Fruit fly (Drosophila melanogaster) whole organism, wandering third instar larva: ENCODE data around the gene CG4558.

Experiments used
- Abd-B ChIP-seq: fragments of >200 bp; optimal IDR thresholded peaks from 2 replicates; lab custom pipeline; 2017; ENCODE audit warnings: missing biosample characterization, missing genetic modification characterization
- CG32264 ChIP-seq: fragments of 200-800 bp; sonication (Bioruptor generic); optimal IDR thresholded peaks from 2 replicates; lab custom pipeline; 2016; ENCODE audit warnings: missing biosample characterization, missing genetic modification characterization
- CG9705 ChIP-seq: fragments of 200-800 bp; sonication (Bioruptor generic); optimal IDR thresholded peaks from 2 replicates; lab custom pipeline; 2018; ENCODE audit warnings: missing biosample characterization, mild to moderate bottlenecking, missing genetic modification characterization
- CrebA ChIP-seq: fragments of 200-800 bp; sonication (Bioruptor generic); optimal IDR thresholded peaks from 2 replicates; lab custom pipeline; 2016; ENCODE audit warnings: missing biosample characterization, mild to moderate bottlenecking, missing genetic modification characterization, borderline replicate concordance
- Dfd ChIP-seq: fragments of >200 bp; optimal IDR thresholded peaks from 2 replicates; lab custom pipeline; 2017; ENCODE audit warnings: missing biosample characterization, missing genetic modification characterization
- Dif ChIP-seq: fragments of 200-275, 200-300 bp; sonication (Bioruptor generic); optimal IDR thresholded peaks from 2 replicates; lab custom pipeline; 2018; ENCODE audit warnings: missing biosample characterization, missing genetic modification characterization; ENCODE audit not compliant: partially characterized antibody
- GATAd ChIP-seq: sonication (Bioruptor generic); optimal IDR thresholded peaks from 2 replicates; lab custom pipeline; 2016; ENCODE audit warnings: missing biosample characterization, missing genetic modification characterization
- HLH106 ChIP-seq: fragments of 200-800 bp; optimal IDR thresholded peaks from 3 replicates; lab custom pipeline; 2019; ENCODE audit warnings: missing biosample characterization, mild to moderate bottlenecking, missing genetic modification characterization, moderate library complexity
- Hnf4 ChIP-seq: fragments of 200-800 bp; sonication (Bioruptor generic); optimal IDR thresholded peaks from 2 replicates; lab custom pipeline; 2016; ENCODE audit warnings: missing biosample characterization, mild to moderate bottlenecking, missing genetic modification characterization
- Hr78 ChIP-seq: fragments of >200 bp; optimal IDR thresholded peaks from 2 replicates; lab custom pipeline; 2017; ENCODE audit warnings: missing biosample characterization, missing genetic modification characterization
- Hr83 ChIP-seq: fragments of 200-300 bp; sonication (Bioruptor generic); optimal IDR thresholded peaks from 2 replicates; lab custom pipeline; 2016; ENCODE audit warnings: missing biosample characterization, mild to moderate bottlenecking, missing genetic modification characterization, moderate library complexity; ENCODE audit not compliant: poor library complexity, severe bottlenecking
- Jra ChIP-seq: sonication (Bioruptor generic); optimal IDR thresholded peaks from 2 replicates; lab custom pipeline; 2016; ENCODE audit warnings: missing biosample characterization, missing genetic modification characterization
- Mio ChIP-seq: sonication (Bioruptor generic); optimal IDR thresholded peaks from 2 replicates; lab custom pipeline; 2016; ENCODE audit warnings: missing biosample characterization, missing genetic modification characterization
- Myc ChIP-seq: fragments of >200 bp; optimal IDR thresholded peaks from 2 replicates; lab custom pipeline; 2017
- N ChIP-seq: fragments of >200 bp; optimal IDR thresholded peaks from 2 replicates; lab custom pipeline; 2018; ENCODE audit warnings: missing biosample characterization, missing external identifiers, missing genetic modification characterization
- OdsH ChIP-seq: fragments of 200-800 bp; sonication (Bioruptor generic); optimal IDR thresholded peaks from 2 replicates; lab custom pipeline; 2016; ENCODE audit warnings: missing biosample characterization, mild to moderate bottlenecking, missing genetic modification characterization
- Rel ChIP-seq, 2 experiments: fragments of 200-800 bp; sonication (Bioruptor generic) in 1 of 2; optimal IDR thresholded peaks; 2 replicates in 1 of 2; 3 replicates in 1 of 2; lab custom pipeline; 2016 to 2019; ENCODE audit warnings: mild to moderate bottlenecking in 2 of 2, missing biosample characterization in 2 of 2, missing genetic modification characterization in 2 of 2, moderate library complexity in 1 of 2
- Sp1 ChIP-seq: fragments of 200-800 bp; sonication (Bioruptor generic); optimal IDR thresholded peaks from 3 replicates; lab custom pipeline; 2019; ENCODE audit warnings: missing biosample characterization, mild to moderate bottlenecking, missing genetic modification characterization, moderate library complexity
- Vsx2 ChIP-seq: fragments of 200-300, 225-300 bp; sonication (Bioruptor generic); optimal IDR thresholded peaks from 2 replicates; lab custom pipeline; 2018; ENCODE audit warnings: missing biosample characterization, missing genetic modification characterization; ENCODE audit not compliant: partially characterized antibody
- br ChIP-seq: fragments of 200-800 bp; sonication (Bioruptor generic); optimal IDR thresholded peaks from 2 replicates; lab custom pipeline; 2016; ENCODE audit warnings: missing biosample characterization, missing genetic modification characterization
- brk ChIP-seq: fragments of 200-800 bp; sonication (Bioruptor generic); optimal IDR thresholded peaks from 2 replicates; lab custom pipeline; 2016; ENCODE audit warnings: missing biosample characterization, mild to moderate bottlenecking, missing genetic modification characterization
- dl ChIP-seq, 2 experiments: fragments of 175-275, 200-275 bp in 1 of 2; fragments of 200-275 bp in 1 of 2; sonication (Bioruptor generic); optimal IDR thresholded peaks; lab custom pipeline; 2018; ENCODE audit warnings: mild to moderate bottlenecking in 2 of 2, missing biosample characterization in 2 of 2, missing genetic modification characterization in 2 of 2, moderate library complexity in 2 of 2; ENCODE audit not compliant: partially characterized antibody in 2 of 2, insufficient read depth in 1 of 2
- dmrt93B ChIP-seq: fragments of 200-800 bp; sonication (Bioruptor generic); optimal IDR thresholded peaks from 2 replicates; lab custom pipeline; 2018; ENCODE audit warnings: missing biosample characterization, mild to moderate bottlenecking, missing genetic modification characterization
- dsf ChIP-seq: sonication (Bioruptor generic); optimal IDR thresholded peaks from 2 replicates; lab custom pipeline; 2016; ENCODE audit warnings: missing biosample characterization, missing genetic modification characterization, borderline replicate concordance
- ey ChIP-seq: fragments of 200-800 bp; sonication (Bioruptor generic); optimal IDR thresholded peaks from 2 replicates; lab custom pipeline; 2016; ENCODE audit warnings: missing biosample characterization, missing genetic modification characterization
- foxo ChIP-seq, 2 experiments: fragments of 200-800 bp; sonication (Bioruptor generic); optimal IDR thresholded peaks; 2 replicates in 1 of 2; 3 replicates in 1 of 2; lab custom pipeline; 2016 to 2017; ENCODE audit warnings: missing biosample characterization in 2 of 2, missing genetic modification characterization in 2 of 2
- fru ChIP-seq: fragments of 200-800 bp; sonication (Bioruptor generic); optimal IDR thresholded peaks from 3 replicates; lab custom pipeline; 2016; ENCODE audit warnings: missing biosample characterization, mild to moderate bottlenecking, missing genetic modification characterization
- h ChIP-seq: fragments of 200-800 bp; sonication (Bioruptor generic); optimal IDR thresholded peaks from 3 replicates; lab custom pipeline; 2016; ENCODE audit warnings: missing biosample characterization, mild to moderate bottlenecking, missing genetic modification characterization
- jim ChIP-seq: fragments of 175-275, 200-325 bp; sonication (Bioruptor generic); optimal IDR thresholded peaks from 2 replicates; lab custom pipeline; 2016; ENCODE audit warnings: missing biosample characterization, mild to moderate bottlenecking, missing genetic modification characterization
- lola ChIP-seq: fragments of >200 bp; optimal IDR thresholded peaks from 2 replicates; lab custom pipeline; 2017; ENCODE audit warnings: missing biosample characterization, missing genetic modification characterization
- pan ChIP-seq: fragments of >200 bp; optimal IDR thresholded peaks from 2 replicates; lab custom pipeline; 2017
- psq ChIP-seq: fragments of 200-800 bp; sonication (Bioruptor generic); optimal IDR thresholded peaks from 3 replicates; lab custom pipeline; 2017; ENCODE audit warnings: missing biosample characterization, mild to moderate bottlenecking, missing genetic modification characterization, moderate library complexity
- rgr ChIP-seq: fragments of 200-800 bp; sonication (Bioruptor generic); optimal IDR thresholded peaks from 3 replicates; lab custom pipeline; 2016; ENCODE audit warnings: missing biosample characterization, mild to moderate bottlenecking, missing genetic modification characterization
- sage ChIP-seq: fragments of 200-800 bp; sonication (Bioruptor generic); optimal IDR thresholded peaks from 2 replicates; lab custom pipeline; 2016; ENCODE audit warnings: missing biosample characterization, mild to moderate bottlenecking, missing genetic modification characterization
- sv ChIP-seq: fragments of 200-800 bp; sonication (Bioruptor generic); optimal IDR thresholded peaks from 3 replicates; lab custom pipeline; 2016; ENCODE audit warnings: missing biosample characterization, missing genetic modification characterization
- tai ChIP-seq: sonication (Bioruptor generic); optimal IDR thresholded peaks from 2 replicates; lab custom pipeline; 2016; ENCODE audit warnings: missing biosample characterization, missing genetic modification characterization
- usp ChIP-seq: fragments of >200 bp; optimal IDR thresholded peaks from 2 replicates; lab custom pipeline; 2017; ENCODE audit warnings: missing biosample characterization, missing genetic modification characterization

Gene CG4558

dm6 chrX:6861523-6862077 lies 12.0 kb downstream of the CG4558 start (continued):
- peak; percentile 77 for TF ChIP-seq fru (GFP tag; lab: Kevin White, UChicago)
- TF ChIP-seq, all 38 proteins: peak for 24

- TF ChIP-seq pan (lab: Kevin White, UChicago) (no peak), lola (GFP tag; lab: Kevin White, UChicago) (no peak), sage (peak; percentile 67), dmrt93B (GFP tag; lab: Kevin White, UChicago) (no peak), CG32264 (GFP tag; lab: Kevin White, UChicago) (no peak), N (peak; percentile 28), Vsx2 (GFP tag; lab: Kevin White, UChicago) (peak; percentile 69), sv (no peak), Sp1 (GFP tag; lab: Kevin White, UChicago) (no peak), usp (GFP tag; lab: Kevin White, UChicago) (no peak), foxo (GFP tag; optimal IDR thresholded peaks at IDR 0.05; lab: Kevin White, UChicago) (no peak), Myc (no peak), Abd-B (GFP tag; lab: Kevin White, UChicago) (no peak), Mio (GFP tag; lab: Kevin White, UChicago) (no peak), CG9705 (GFP tag; lab: Kevin White, UChicago) (no peak), br (GFP tag; lab: Kevin White, UChicago) (peak; percentile 14), jim (GFP tag; lab: Kevin White, UChicago) (no peak), Jra (GFP tag; lab: Kevin White, UChicago) (peak; percentile 30), Rel (GFP tag; optimal IDR thresholded peaks at IDR 0.05; lab: Kevin White, UChicago) (no peak), Rel (tag; optimal IDR thresholded peaks at IDR 0.05; lab: Kevin White, UChicago) (peak; percentile 50), h (peak; percentile 8), Dif (GFP tag; lab: Kevin White, UChicago) (no peak), Hnf4 (GFP tag; lab: Kevin White, UChicago) (no peak), tai (GFP tag; lab: Kevin White, UChicago) (peak; percentile 15), Dfd (no peak), psq (GFP tag; lab: Kevin White, UChicago) (peak; percentile 95), rgr (GFP tag; lab: Kevin White, UChicago) (peak; percentile 21)
These were observed 13.1 kb downstream of the CG4558 start for dm6 chrX:6862521-6863288.

- TF ChIP-seq sv (peak; percentile 82), N (no peak), Mio (GFP tag; lab: Kevin White, UChicago) (no peak), h (peak; percentile 93), brk (GFP tag; lab: Kevin White, UChicago) (peak; percentile 23), Dfd (no peak), GATAd (GFP tag; lab: Kevin White, UChicago) (no peak), pan (lab: Kevin White, UChicago) (no peak), Dif (GFP tag; lab: Kevin White, UChicago) (no peak), tai (GFP tag; lab: Kevin White, UChicago) (peak; percentile 25), Myc (no peak), sage (peak; percentile 81), Vsx2 (GFP tag; lab: Kevin White, UChicago) (no peak), br (GFP tag; lab: Kevin White, UChicago) (peak; percentile 88), rgr (GFP tag; lab: Kevin White, UChicago) (peak; percentile 89), usp (GFP tag; lab: Kevin White, UChicago) (no peak), dmrt93B (GFP tag; lab: Kevin White, UChicago) (peak; percentile 92), Rel (GFP tag; optimal IDR thresholded peaks at IDR 0.05; lab: Kevin White, UChicago) (no peak), Rel (tag; optimal IDR thresholded peaks at IDR 0.05; lab: Kevin White, UChicago) (peak; percentile 87), Sp1 (GFP tag; lab: Kevin White, UChicago) (peak; percentile 97), Hr78 (GFP tag; lab: Kevin White, UChicago) (no peak), psq (GFP tag; lab: Kevin White, UChicago) (no peak), Abd-B (GFP tag; lab: Kevin White, UChicago) (no peak), fru (GFP tag; lab: Kevin White, UChicago) (peak; percentile 95), Hr83 (no peak), HLH106 (peak; percentile 95), foxo (GFP tag; optimal IDR thresholded peaks at IDR 0.05; lab: Kevin White, UChicago) (peak in 1 of 2 experiments; percentile 94), CG32264 (GFP tag; lab: Kevin White, UChicago) (peak; percentile 70), Hnf4 (GFP tag; lab: Kevin White, UChicago) (peak; percentile 81), OdsH (peak; percentile 87), dsf (GFP tag; lab: Kevin White, UChicago) (no peak), dl (GFP tag; optimal IDR thresholded peaks at IDR 0.05; lab: Kevin White, UChicago; ENCODE audit: insufficient read depth in 1 of 2, partially characterized antibody in 2 of 2) (no peak), jim (GFP tag; lab: Kevin White, UChicago) (no peak), Jra (GFP tag; lab: Kevin White, UChicago) (peak; percentile 14), CG9705 (GFP tag; lab: Kevin White, UChicago) (peak; percentile 90), CrebA (GFP tag; lab: Kevin White, UChicago) (no peak), lola (GFP tag; lab: Kevin White, UChicago) (no peak), ey (GFP tag; lab: Kevin White, UChicago) (peak; percentile 91)
These were observed 13.8 kb downstream of the CG4558 start, which contains the start of gene CG43736 for dm6 chrX:6863289-6863938. TSS of gene CG43736 (plus strand) at chrX:6863888.
